Worm (Caenorhabditis elegans) whole organism, early embryonic: ENCODE data around the gene K02E10.5.

Experiments used
- B0310.2 ChIP-seq: sonication (generic microtip); optimal IDR thresholded peaks from 2 replicates; lab custom pipeline; 2016; ENCODE audit warnings: mild to moderate bottlenecking, missing genetic modification characterization, missing compliant biosample characterization
- aly-1 ChIP-seq: sonication (generic microtip); optimal IDR thresholded peaks from 2 replicates; lab custom pipeline; 2016; ENCODE audit warnings: missing genetic modification characterization, missing compliant biosample characterization
- ama-1 ChIP-seq: fragments of 150-350 bp; optimal IDR thresholded peaks from 2 replicates; lab custom pipeline; 2014
- hmg-4 ChIP-seq: fragments of 200-800 bp; sonication (Bioruptor generic); optimal IDR thresholded peaks from 2 replicates; lab custom pipeline; 2018; ENCODE audit warnings: mild to moderate bottlenecking, missing genetic modification characterization, missing compliant biosample characterization
- pes-1 ChIP-seq: fragments of 200-800 bp; sonication (Bioruptor generic); IDR thresholded peaks from 2 replicates; pipeline ENCODE4 v1.3.6; 2022; ENCODE audit warnings: missing genetic modification reagents, missing genetic modification characterization, missing compliant biosample characterization
- scrt-1 ChIP-seq: fragments of 200-800 bp; sonication (Bioruptor generic); IDR thresholded peaks from 2 replicates; pipeline ENCODE4 v1.3.6; 2022; ENCODE audit warnings: missing genetic modification characterization, missing compliant biosample characterization
- sea-1 ChIP-seq: fragments of 200-800 bp; sonication (Bioruptor generic); conservative IDR thresholded peaks from 2 replicates; pipeline ENCODE4 v1.3.6; 2022; ENCODE audit warnings: missing genetic modification characterization, missing compliant biosample characterization
- tbx-37 ChIP-seq: fragments of 200-800 bp; sonication (Bioruptor generic); conservative IDR thresholded peaks from 2 replicates; pipeline ENCODE4 v1.3.6; 2022; ENCODE audit warnings: missing genetic modification reagents, missing genetic modification characterization, missing compliant biosample characterization

DNA sequence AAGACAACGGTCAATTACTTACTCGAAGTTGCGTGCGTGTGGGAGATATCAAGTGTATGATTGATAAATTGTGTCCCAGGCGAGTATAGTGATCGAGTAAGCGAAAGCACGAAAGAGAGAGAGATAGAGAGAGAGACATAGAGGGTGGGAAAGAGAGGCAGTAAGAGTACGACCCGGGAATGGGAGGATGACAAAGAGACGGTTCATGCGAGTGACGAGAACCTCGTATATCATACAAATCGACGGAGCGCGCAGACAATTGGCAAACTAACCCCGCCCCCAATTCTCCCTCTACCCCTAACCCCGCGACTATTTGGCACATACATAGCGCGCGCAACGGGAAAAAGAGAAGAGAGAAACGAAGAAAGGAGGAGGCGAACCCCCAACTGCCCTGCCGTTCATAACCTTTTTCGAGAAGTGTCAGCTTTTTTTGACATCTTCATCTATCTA, 17.2 kb upstream of the K02E10.5 start, which contains the start of gene rabr-1:
- peak; percentile 85 for TF ChIP-seq hmg-4 (GFP tag; lab: Kevin White, UChicago)
- TF ChIP-seq tbx-37 = no peak
- peak; percentile 25 for TF ChIP-seq aly-1 (tag; lab: Kevin White, UChicago)
- no peak for TF ChIP-seq sea-1 (GFP tag; lab: Robert Waterston, UW)
- no peak for TF ChIP-seq ama-1 (lab: Kevin White, UChicago)
- TF ChIP-seq scrt-1 (GFP tag; lab: Robert Waterston, UW) = no peak
- no peak for TF ChIP-seq pes-1 (GFP tag; lab: Robert Waterston, UW)
- no peak for TF ChIP-seq B0310.2 (tag; lab: Kevin White, UChicago)
